Fruit fly (Drosophila melanogaster): ENCODE data around the gene Mpcp2.

Gene Mpcp2

dm6 chr3L:14543971-14544655 is 6.7 kb downstream of the Mpcp2 start:
- TF ChIP-seq Dll (optimal IDR thresholded peaks at IDR 0.05) (no peak), psq (optimal IDR thresholded peaks at IDR 0.05) (no peak), usp (GFP tag; optimal IDR thresholded peaks at IDR 0.05) (no peak), CG8478 (optimal IDR thresholded peaks at IDR 0.05) (no peak), pan (optimal IDR thresholded peaks at IDR 0.05) (no peak), EcR (GFP tag; optimal IDR thresholded peaks at IDR 0.05) (no peak)

dm6 chr3L:14544987-14545943 is 7.8 kb downstream of the Mpcp2 start:
- TF ChIP-seq pan (optimal IDR thresholded peaks at IDR 0.05) = no peak

- TF ChIP-seq Dll (optimal IDR thresholded peaks at IDR 0.05) (no peak), pan (optimal IDR thresholded peaks at IDR 0.05) (no peak), psq (optimal IDR thresholded peaks at IDR 0.05) (no peak), EcR (GFP tag; optimal IDR thresholded peaks at IDR 0.05) (no peak), CG8478 (optimal IDR thresholded peaks at IDR 0.05) (no peak), usp (GFP tag; optimal IDR thresholded peaks at IDR 0.05) (no peak)
Observed at dm6 chr3L:14546918-14547533, 9.6 kb downstream of the Mpcp2 start.

- TF ChIP-seq Dll (optimal IDR thresholded peaks at IDR 0.05) (no peak), usp (GFP tag; optimal IDR thresholded peaks at IDR 0.05) (no peak), CG8478 (optimal IDR thresholded peaks at IDR 0.05) (no peak), EcR (GFP tag; optimal IDR thresholded peaks at IDR 0.05) (no peak), pan (optimal IDR thresholded peaks at IDR 0.05) (no peak), psq (optimal IDR thresholded peaks at IDR 0.05) (no peak)
Observed at dm6 chr3L:14547811-14548765, 10.6 kb downstream of the Mpcp2 start.

dm6 chr3L:14549215-14549614 is 11.8 kb downstream of the Mpcp2 start:
- no peak for TF ChIP-seq pan (optimal IDR thresholded peaks at IDR 0.05)
- no peak for TF ChIP-seq psq (optimal IDR thresholded peaks at IDR 0.05)
- no peak for TF ChIP-seq CG8478 (optimal IDR thresholded peaks at IDR 0.05)

dm6 chr3L:14549958-14550357 is 12.5 kb downstream of the Mpcp2 start:
- TF ChIP-seq pan (optimal IDR thresholded peaks at IDR 0.05) (no peak), psq (optimal IDR thresholded peaks at IDR 0.05) (no peak), EcR (GFP tag; optimal IDR thresholded peaks at IDR 0.05) (no peak), CG8478 (optimal IDR thresholded peaks at IDR 0.05) (no peak), usp (GFP tag; optimal IDR thresholded peaks at IDR 0.05) (no peak), Dll (optimal IDR thresholded peaks at IDR 0.05) (no peak)

dm6 chr3L:14550839-14551415 is 13.5 kb downstream of the Mpcp2 start, which contains the start of gene Gbs-70E:
TSS of gene Gbs-70E (minus strand) at chr3L:14550975.
- TF ChIP-seq psq (optimal IDR thresholded peaks at IDR 0.05) (no peak), CG8478 (optimal IDR thresholded peaks at IDR 0.05) (no peak), usp (GFP tag; optimal IDR thresholded peaks at IDR 0.05) (no peak), Dll (optimal IDR thresholded peaks at IDR 0.05) (no peak), EcR (GFP tag; optimal IDR thresholded peaks at IDR 0.05) (no peak), pan (optimal IDR thresholded peaks at IDR 0.05) (no peak)

dm6 chr3L:14551621-14552020 is 14.2 kb downstream of the Mpcp2 start:
- no peak for TF ChIP-seq usp (GFP tag; optimal IDR thresholded peaks at IDR 0.05)
- no peak for TF ChIP-seq Dll (optimal IDR thresholded peaks at IDR 0.05)
- TF ChIP-seq EcR (GFP tag; optimal IDR thresholded peaks at IDR 0.05) = no peak
- no peak for TF ChIP-seq pan (optimal IDR thresholded peaks at IDR 0.05)
- TF ChIP-seq CG8478 (optimal IDR thresholded peaks at IDR 0.05) = no peak
- TF ChIP-seq psq (optimal IDR thresholded peaks at IDR 0.05) = no peak

dm6 chr3L:14552041-14552924 is 14.8 kb downstream of the Mpcp2 start:
- TF ChIP-seq CG8478 (optimal IDR thresholded peaks at IDR 0.05) (no peak), usp (GFP tag; optimal IDR thresholded peaks at IDR 0.05) (no peak), psq (optimal IDR thresholded peaks at IDR 0.05) (no peak), pan (optimal IDR thresholded peaks at IDR 0.05) (no peak), Dll (optimal IDR thresholded peaks at IDR 0.05) (no peak), EcR (GFP tag; optimal IDR thresholded peaks at IDR 0.05) (no peak)

dm6 chr3L:14552925-14553239 is 15.4 kb downstream of the Mpcp2 start:
- TF ChIP-seq psq (optimal IDR thresholded peaks at IDR 0.05) (no peak), usp (GFP tag; optimal IDR thresholded peaks at IDR 0.05) (no peak), pan (optimal IDR thresholded peaks at IDR 0.05) (no peak), EcR (GFP tag; optimal IDR thresholded peaks at IDR 0.05) (no peak), Dll (optimal IDR thresholded peaks at IDR 0.05) (no peak), CG8478 (optimal IDR thresholded peaks at IDR 0.05) (no peak)

All from whole organism.